Fruit fly (Drosophila melanogaster) whole organism, embryonic: ENCODE measurements around the gene mag.
A peak's percentile ranks its signal among the peaks of the same experiment; 100 is the strongest.

ENCODE experiments used
- ATbp ChIP-seq: fragments of 200-800 bp; sonication (Bioruptor generic); optimal IDR thresholded peaks from 2 replicates; lab custom pipeline; 2017; ENCODE audit warnings: missing biosample characterization, mild to moderate bottlenecking, missing genetic modification characterization, missing genetic modification reagents
- Asciz ChIP-seq: fragments of 200-800 bp; sonication (Bioruptor generic); optimal IDR thresholded peaks from 2 replicates; lab custom pipeline; 2017; ENCODE audit warnings: missing biosample characterization, mild to moderate bottlenecking, missing genetic modification characterization, missing genetic modification reagents
- Bdp1 ChIP-seq: fragments of 200-800 bp; sonication (Bioruptor generic); optimal IDR thresholded peaks from 3 replicates; lab custom pipeline; 2016; ENCODE audit warnings: missing biosample characterization, missing genetic modification characterization
- BtbVII ChIP-seq: fragments of 200-800 bp; sonication (Bioruptor generic); optimal IDR thresholded peaks from 3 replicates; lab custom pipeline; 2017; ENCODE audit warnings: missing biosample characterization, mild to moderate bottlenecking, missing genetic modification characterization
- CG11085 ChIP-seq: fragments of 200-800 bp; sonication (Bioruptor generic); IDR thresholded peaks from 2 replicates; pipeline ENCODE4 v1.3.6; 2022; ENCODE audit warnings: missing biosample characterization, missing genetic modification characterization
- CG12104 ChIP-seq: fragments of 200-800 bp; sonication (Bioruptor generic); optimal IDR thresholded peaks from 3 replicates; lab custom pipeline; 2016; ENCODE audit warnings: missing biosample characterization, missing genetic modification characterization
- CG12236 ChIP-seq: fragments of 200-800 bp; sonication (Bioruptor generic); optimal IDR thresholded peaks from 2 replicates; lab custom pipeline; 2016; ENCODE audit warnings: missing biosample characterization, missing genetic modification characterization
- CG13287 ChIP-seq: fragments of 200-800 bp; sonication (Bioruptor generic); IDR thresholded peaks from 2 replicates; pipeline ENCODE4 v1.3.6; 2022; ENCODE audit warnings: missing biosample characterization, missing genetic modification characterization; ENCODE audit not compliant: partially characterized antibody
- CG13775 ChIP-seq: fragments of 200-800 bp; sonication (Bioruptor generic); optimal IDR thresholded peaks from 3 replicates; lab custom pipeline; 2017; ENCODE audit warnings: missing biosample characterization, mild to moderate bottlenecking, missing genetic modification characterization
- CG15514 ChIP-seq: fragments of 200-800 bp; sonication (Bioruptor generic); optimal IDR thresholded peaks from 3 replicates; lab custom pipeline; 2017; ENCODE audit warnings: missing biosample characterization, missing genetic modification characterization, mild to moderate bottlenecking, moderate library complexity, missing genetic modification reagents
- CG17802 ChIP-seq: fragments of 200-800 bp; sonication (Bioruptor generic); optimal IDR thresholded peaks from 2 replicates; lab custom pipeline; 2018; ENCODE audit warnings: missing biosample characterization, mild to moderate bottlenecking, missing genetic modification characterization, moderate library complexity
- CG2199 ChIP-seq: fragments of 200-800 bp; sonication (Bioruptor generic); IDR thresholded peaks from 3 replicates; pipeline ENCODE4 v1.3.6; 2022; ENCODE audit warnings: missing biosample characterization, missing genetic modification characterization
- CG2875 ChIP-seq: fragments of 200-800 bp; sonication (Bioruptor generic); optimal IDR thresholded peaks from 2 replicates; lab custom pipeline; 2017; ENCODE audit warnings: missing biosample characterization, mild to moderate bottlenecking, missing genetic modification characterization, missing genetic modification reagents
- CG33213 ChIP-seq: fragments of 200-800 bp; sonication (Bioruptor generic); optimal IDR thresholded peaks from 3 replicates; lab custom pipeline; 2016; ENCODE audit warnings: missing biosample characterization, missing genetic modification characterization
- CG3995 ChIP-seq: fragments of 200-800 bp; sonication (Bioruptor generic); optimal IDR thresholded peaks from 3 replicates; lab custom pipeline; 2016; ENCODE audit warnings: missing biosample characterization, missing genetic modification characterization
- CG4617 ChIP-seq: fragments of 200-800 bp; sonication (Bioruptor generic); optimal IDR thresholded peaks from 3 replicates; lab custom pipeline; 2016; ENCODE audit warnings: missing biosample characterization, missing genetic modification characterization, borderline replicate concordance
- CG7271 ChIP-seq: fragments of 200-800 bp; sonication (Bioruptor generic); optimal IDR thresholded peaks from 2 replicates; lab custom pipeline; 2018; ENCODE audit warnings: missing biosample characterization, mild to moderate bottlenecking, missing genetic modification characterization, moderate library complexity
- CG8089 ChIP-seq: fragments of 200-800 bp; sonication (Bioruptor generic); optimal IDR thresholded peaks from 3 replicates; lab custom pipeline; 2016; ENCODE audit warnings: missing biosample characterization, missing genetic modification characterization
- CG8478 ChIP-seq: fragments of >200 bp; optimal IDR thresholded peaks from 2 replicates; lab custom pipeline; 2018
- CG8765 ChIP-seq: fragments of 200-800 bp; sonication (Bioruptor generic); IDR thresholded peaks from 2 replicates; pipeline ENCODE4 v1.3.6; 2022; ENCODE audit warnings: missing biosample characterization, missing genetic modification characterization
- CG8944 ChIP-seq: fragments of 200-800 bp; sonication (Bioruptor generic); optimal IDR thresholded peaks from 3 replicates; lab custom pipeline; 2016; ENCODE audit warnings: missing biosample characterization, missing genetic modification characterization
- CG9797 ChIP-seq: fragments of 200-800 bp; sonication (Bioruptor generic); optimal IDR thresholded peaks from 3 replicates; lab custom pipeline; 2018; ENCODE audit warnings: missing biosample characterization, mild to moderate bottlenecking, missing genetic modification characterization
- CG9817 ChIP-seq: fragments of 200-800 bp; sonication (Bioruptor generic); optimal IDR thresholded peaks from 2 replicates; lab custom pipeline; 2018; ENCODE audit warnings: missing biosample characterization, mild to moderate bottlenecking, missing genetic modification characterization, moderate library complexity
- Dp ChIP-seq: fragments of 200-800 bp; sonication (Bioruptor generic); optimal IDR thresholded peaks from 2 replicates; lab custom pipeline; 2018; ENCODE audit warnings: missing biosample characterization, mild to moderate bottlenecking, missing genetic modification characterization, moderate library complexity
- E2f2 ChIP-seq: fragments of 200-800 bp; sonication (Bioruptor generic); IDR thresholded peaks from 2 replicates; pipeline ENCODE4 v1.3.6; 2022; ENCODE audit warnings: missing biosample characterization, missing genetic modification characterization
- ERR ChIP-seq: fragments of 200-800 bp; sonication (Bioruptor generic); optimal IDR thresholded peaks from 2 replicates; lab custom pipeline; 2016; ENCODE audit warnings: missing biosample characterization, missing genetic modification characterization
- Lim3 ChIP-seq: fragments of 200-800 bp; sonication (Bioruptor generic); IDR thresholded peaks from 2 replicates; pipeline ENCODE4 v1.3.6; 2022; ENCODE audit warnings: missing biosample characterization, missing genetic modification characterization
- MBD-R2 ChIP-seq: fragments of 200-800 bp; sonication (Bioruptor generic); IDR thresholded peaks from 2 replicates; pipeline ENCODE4 v1.3.6; 2022; ENCODE audit warnings: missing biosample characterization, missing genetic modification characterization
- Mrtf ChIP-seq: fragments of 200-800 bp; sonication (Bioruptor generic); IDR thresholded peaks from 3 replicates; pipeline ENCODE4 v1.3.6; 2022; ENCODE audit warnings: missing biosample characterization, missing genetic modification characterization
- Pdp1 ChIP-seq, 2 experiments: fragments of 200-800 bp; sonication (Bioruptor generic); optimal IDR thresholded peaks; 3 replicates each; lab custom pipeline; 2016; ENCODE audit warnings: missing biosample characterization in 2 of 2, missing genetic modification characterization in 2 of 2, mild to moderate bottlenecking in 1 of 2, moderate library complexity in 1 of 2
- Scr ChIP-seq: fragments of 200-800 bp; sonication (Bioruptor generic); IDR thresholded peaks from 2 replicates; pipeline ENCODE4 v1.3.6; 2022; ENCODE audit warnings: missing biosample characterization, missing genetic modification characterization; ENCODE audit not compliant: partially characterized antibody
- Sry-β ChIP-seq: fragments of 200-800 bp; sonication (Bioruptor generic); optimal IDR thresholded peaks from 2 replicates; lab custom pipeline; 2018; ENCODE audit warnings: missing biosample characterization, mild to moderate bottlenecking, missing genetic modification characterization, moderate library complexity
- Stat92E ChIP-seq, 3 experiments: fragments of >200 bp in 2 of 3; fragments of 200-800 bp in 1 of 3; sonication (Bioruptor generic) in 1 of 3; optimal IDR thresholded peaks; 2 replicates each; lab custom pipeline; 2017 to 2019; ENCODE audit warnings: missing biosample characterization in 3 of 3, missing genetic modification characterization in 3 of 3, mild to moderate bottlenecking in 1 of 3, moderate library complexity in 1 of 3
- Xrp1 ChIP-seq: fragments of 200-800 bp; sonication (Bioruptor generic); IDR thresholded peaks from 2 replicates; pipeline ENCODE4 v1.3.6; 2022; ENCODE audit warnings: missing biosample characterization, missing genetic modification characterization
- bbx ChIP-seq: fragments of 200-800 bp; sonication (Bioruptor generic); IDR thresholded peaks from 2 replicates; pipeline ENCODE4 v1.3.6; 2022; ENCODE audit warnings: missing biosample characterization, missing genetic modification characterization; ENCODE audit not compliant: partially characterized antibody
- bowl ChIP-seq: fragments of 200-800 bp; sonication (Bioruptor generic); IDR thresholded peaks from 2 replicates; pipeline ENCODE4 v1.3.6; 2022; ENCODE audit warnings: missing biosample characterization, missing genetic modification characterization
- crp ChIP-seq, 2 experiments: fragments of 200-800 bp; sonication (Bioruptor generic); optimal IDR thresholded peaks; 2 replicates in 1 of 2; 3 replicates in 1 of 2; lab custom pipeline; 2017; ENCODE audit warnings: missing biosample characterization in 2 of 2, missing genetic modification characterization in 2 of 2, mild to moderate bottlenecking in 1 of 2, moderate library complexity in 1 of 2
- dan ChIP-seq: fragments of 200-800 bp; sonication (Bioruptor generic); IDR thresholded peaks from 2 replicates; pipeline ENCODE4 v1.3.6; 2022; ENCODE audit warnings: missing biosample characterization, missing genetic modification characterization
- esg ChIP-seq: fragments of 200-800 bp; sonication (Bioruptor generic); conservative IDR thresholded peaks from 2 replicates; pipeline ENCODE4 v1.3.6; 2022; ENCODE audit warnings: missing biosample characterization, missing genetic modification characterization
- fd64A ChIP-seq: fragments of 200-800 bp; sonication (Bioruptor generic); optimal IDR thresholded peaks from 3 replicates; lab custom pipeline; 2018; ENCODE audit warnings: missing biosample characterization, mild to moderate bottlenecking, missing genetic modification characterization
- fru ChIP-seq: fragments of >200 bp; optimal IDR thresholded peaks from 2 replicates; lab custom pipeline; 2017
- grn ChIP-seq: fragments of 200-800 bp; sonication (Bioruptor generic); optimal IDR thresholded peaks from 3 replicates; lab custom pipeline; 2017; ENCODE audit warnings: missing biosample characterization, missing genetic modification characterization
- gro ChIP-seq: fragments of 200-800 bp; sonication (Bioruptor generic); optimal IDR thresholded peaks from 2 replicates; lab custom pipeline; 2016; ENCODE audit warnings: missing biosample characterization, missing genetic modification characterization
- hbn ChIP-seq: fragments of 200-800 bp; sonication (Bioruptor generic); IDR thresholded peaks from 2 replicates; pipeline ENCODE4 v1.3.6; 2022; ENCODE audit warnings: missing biosample characterization, missing genetic modification characterization; ENCODE audit not compliant: partially characterized antibody
- lmd ChIP-seq: fragments of 200-800 bp; sonication (Bioruptor generic); IDR thresholded peaks from 2 replicates; pipeline ENCODE4 v1.3.6; 2022; ENCODE audit warnings: missing biosample characterization, missing genetic modification characterization
- scrt ChIP-seq: fragments of 200-800 bp; sonication (Bioruptor generic); optimal IDR thresholded peaks from 2 replicates; lab custom pipeline; 2018; ENCODE audit warnings: missing biosample characterization, mild to moderate bottlenecking, missing genetic modification characterization, moderate library complexity
- so ChIP-seq: fragments of 200-800 bp; sonication (Bioruptor generic); IDR thresholded peaks from 3 replicates; pipeline ENCODE4 v1.3.6; 2022; ENCODE audit warnings: missing biosample characterization, missing genetic modification characterization
- sob ChIP-seq: fragments of 200-800 bp; sonication (Bioruptor generic); IDR thresholded peaks from 2 replicates; pipeline ENCODE4 v1.3.6; 2022; ENCODE audit warnings: missing biosample characterization, missing genetic modification characterization
- tgo ChIP-seq: fragments of 200-800 bp; sonication (Bioruptor generic); IDR thresholded peaks from 3 replicates; pipeline ENCODE4 v1.3.6; 2022; ENCODE audit warnings: missing biosample characterization, missing genetic modification characterization
- yki ChIP-seq: fragments of >200 bp; optimal IDR thresholded peaks from 3 replicates; lab custom pipeline; 2018
- zen ChIP-seq: fragments of 200-800 bp; sonication (Bioruptor generic); optimal IDR thresholded peaks from 3 replicates; lab custom pipeline; 2018; ENCODE audit warnings: missing biosample characterization, mild to moderate bottlenecking, missing genetic modification characterization, moderate library complexity

mag gene

DNA sequence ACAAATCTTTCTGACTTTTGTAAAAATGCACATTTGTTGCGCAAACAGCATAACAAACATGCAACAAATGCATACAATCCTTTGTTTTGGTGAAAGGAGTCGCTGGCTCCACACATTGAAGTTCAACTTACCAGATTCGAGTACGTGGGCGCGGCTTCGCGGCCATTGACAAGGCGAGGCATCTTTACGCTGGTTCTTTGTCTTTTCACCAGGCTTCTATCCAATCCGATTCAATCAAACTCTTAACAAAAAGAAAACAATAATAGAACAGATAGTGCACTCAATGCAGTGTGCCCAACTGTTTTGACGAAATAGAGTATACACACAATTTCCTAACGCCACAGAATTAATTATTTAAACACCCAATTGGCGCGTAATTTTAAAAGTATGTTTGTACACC is 30.3 kb upstream of the mag start, which contains the start of gene CG5262 (continued):
- no peak for TF ChIP-seq CG13775 (GFP tag; lab: Kevin White, UChicago)
- TF ChIP-seq CG8089: no peak
- no peak for TF ChIP-seq sob
- TF ChIP-seq CG9797 (GFP tag; lab: Kevin White, UChicago): peak; percentile 75
- no peak for TF ChIP-seq Lim3
- no peak for TF ChIP-seq CG12236
- TF ChIP-seq bowl (GFP tag; lab: Robert Waterston, UW): no peak
- no peak for TF ChIP-seq CG12104 (GFP tag; lab: Kevin White, UChicago)
- no peak for TF ChIP-seq Sry-β (GFP tag; lab: Kevin White, UChicago)
- TF ChIP-seq tgo (GFP tag; lab: Robert Waterston, UW): no peak
- peak; percentile 92 for TF ChIP-seq E2f2 (GFP tag; lab: Robert Waterston, UW)
- TF ChIP-seq CG13287: peak; percentile 45; the same call in 1 of the 2 replicates
- TF ChIP-seq Mrtf (GFP tag; lab: Robert Waterston, UW): no peak
- TF ChIP-seq CG11085: no peak
- TF ChIP-seq CG15514 (GFP tag; lab: Kevin White, UChicago): peak; percentile 44
- TF ChIP-seq Xrp1 (GFP tag; lab: Robert Waterston, UW): no peak
- no peak for TF ChIP-seq ERR (GFP tag; lab: Kevin White, UChicago)
- TF ChIP-seq Scr (GFP tag; lab: Robert Waterston, UW): peak; percentile 28; the same call in 1 of the 2 replicates
- no peak for TF ChIP-seq CG8765
- no peak for TF ChIP-seq so (GFP tag; lab: Robert Waterston, UW)
- no peak for TF ChIP-seq lmd
- TF ChIP-seq BtbVII (GFP tag; lab: Kevin White, UChicago): no peak
- peak in 1 of 3 experiments; percentile 22 for TF ChIP-seq Stat92E (GFP tag; optimal IDR thresholded peaks at IDR 0.05; lab: Kevin White, UChicago)
- peak; percentile 19 for TF ChIP-seq zen (tag; lab: Kevin White, UChicago)
- no peak for TF ChIP-seq CG7271
- TF ChIP-seq scrt (GFP tag; lab: Kevin White, UChicago): no peak
- TF ChIP-seq fru: no peak
- TF ChIP-seq CG33213 (GFP tag; lab: Kevin White, UChicago): peak; percentile 15
- TF ChIP-seq CG17802 (tag; lab: Kevin White, UChicago): no peak
- no peak for TF ChIP-seq Bdp1
- no peak for TF ChIP-seq CG8944 (GFP tag; lab: Kevin White, UChicago)
- TF ChIP-seq ATbp (GFP tag; lab: Kevin White, UChicago): no peak
- no peak for TF ChIP-seq gro (GFP tag; lab: Kevin White, UChicago)
- no peak for TF ChIP-seq yki (lab: Kevin White, UChicago)
- no peak for TF ChIP-seq dan
- TF ChIP-seq crp (GFP tag; optimal IDR thresholded peaks at IDR 0.05; lab: Kevin White, UChicago): peak in 1 of 2 experiments; percentile 69
- no peak for TF ChIP-seq CG8478 (lab: Kevin White, UChicago)
- no peak for TF ChIP-seq CG9817 (tag; lab: Kevin White, UChicago)
- peak; percentile 83 for TF ChIP-seq CG4617 (GFP tag; lab: Kevin White, UChicago)
- peak; percentile 64 for TF ChIP-seq MBD-R2
- TF ChIP-seq CG2199 (GFP tag; lab: Robert Waterston, UW): peak; percentile 48; the same call in 1 of the 3 replicates
- no peak for TF ChIP-seq Asciz (GFP tag; lab: Kevin White, UChicago)
- peak; percentile 15; the same call in 1 of the 2 replicates for TF ChIP-seq hbn (GFP tag; lab: Robert Waterston, UW)
- no peak for TF ChIP-seq fd64A (GFP tag; lab: Kevin White, UChicago)
- TF ChIP-seq esg (GFP tag; lab: Robert Waterston, UW): no peak
- TF ChIP-seq Pdp1 (GFP tag; optimal IDR thresholded peaks at IDR 0.05; lab: Kevin White, UChicago): peak in 1 of 2 experiments; percentile 55
- no peak for TF ChIP-seq CG3995
- TF ChIP-seq bbx (GFP tag; lab: Robert Waterston, UW): peak; percentile 37
- TF ChIP-seq grn (GFP tag; lab: Kevin White, UChicago): no peak
- TF ChIP-seq Dp (GFP tag; lab: Kevin White, UChicago): peak; percentile 90
- no peak for TF ChIP-seq CG2875 (GFP tag; lab: Kevin White, UChicago)
